Worm (Caenorhabditis elegans) whole organism, L1 larva: Measurements from ENCODE around the gene ets-10.

Experiments
- dpl-1 ChIP-seq, 3 experiments: fragments of 150-350 bp in 2 of 3; sonication (generic microtip) in 1 of 3; optimal IDR thresholded peaks; 2 replicates each; lab custom pipeline; 2014 to 2017; ENCODE audit warnings: missing biosample characterization in 3 of 3, missing genetic modification characterization in 3 of 3, missing genetic modification reagents in 3 of 3
- fos-1 ChIP-seq: fragments of 150-350 bp; optimal IDR thresholded peaks from 2 replicates; lab custom pipeline; 2014; ENCODE audit warnings: missing biosample characterization, missing genetic modification characterization
- irx-1 ChIP-seq: sonication (generic microtip); optimal IDR thresholded peaks from 2 replicates; lab custom pipeline; 2016; ENCODE audit warnings: missing genetic modification characterization, missing compliant biosample characterization
- mab-9 ChIP-seq: fragments of 200-800 bp; sonication (Bioruptor generic); IDR thresholded peaks from 2 replicates; pipeline ENCODE4 v1.3.6; 2022; ENCODE audit warnings: missing genetic modification reagents, missing genetic modification characterization, missing compliant biosample characterization
- mdl-1 ChIP-seq, 2 experiments: fragments of 150-350 bp; optimal IDR thresholded peaks; 2 replicates each; lab custom pipeline; 2014 to 2017; ENCODE audit warnings: missing biosample characterization in 2 of 2, missing genetic modification characterization in 2 of 2, inconsistent platforms in 1 of 2
- nhr-12 ChIP-seq: sonication (generic microtip); optimal IDR thresholded peaks from 2 replicates; lab custom pipeline; 2017; ENCODE audit warnings: missing biosample characterization, missing genetic modification characterization
- nhr-47 ChIP-seq: sonication (generic microtip); optimal IDR thresholded peaks from 2 replicates; lab custom pipeline; 2016; ENCODE audit warnings: mild to moderate bottlenecking, missing genetic modification characterization, moderate library complexity, missing compliant biosample characterization
- pqm-1 ChIP-seq: sonication (generic microtip); optimal IDR thresholded peaks from 3 replicates; lab custom pipeline; 2017; ENCODE audit warnings: missing biosample characterization, missing genetic modification characterization
- zip-4 ChIP-seq: fragments of 200-800 bp; sonication (Bioruptor generic); optimal IDR thresholded peaks from 2 replicates; lab custom pipeline; 2018; ENCODE audit warnings: mild to moderate bottlenecking, missing genetic modification characterization, moderate library complexity, missing compliant biosample characterization

DNA sequence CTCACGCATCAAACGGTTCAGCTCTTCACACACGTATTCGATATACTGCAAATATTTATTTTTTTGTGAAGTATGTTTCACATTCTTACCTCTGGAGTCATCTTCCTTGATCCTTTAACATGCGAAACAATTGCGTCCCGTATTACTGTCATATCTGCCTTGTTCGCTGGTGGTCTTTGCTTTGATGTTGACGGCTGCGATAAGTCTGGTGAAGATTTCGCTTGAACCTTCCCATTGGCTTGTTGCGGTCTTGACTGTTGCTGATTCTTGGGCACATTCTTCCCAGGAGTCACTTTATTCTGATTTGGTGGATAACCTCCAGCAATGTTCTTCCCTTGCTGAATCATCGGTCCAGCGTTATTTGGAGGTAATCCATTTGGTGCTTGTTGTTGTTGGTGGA is 19.2 kb downstream of the ets-10 start:
- TF ChIP-seq dpl-1 (GFP tag; optimal IDR thresholded peaks at IDR 0.05; lab: Kevin White, UChicago): no peak
- TF ChIP-seq mab-9: no peak
- no peak for TF ChIP-seq zip-4 (GFP tag; lab: Kevin White, UChicago)
- TF ChIP-seq irx-1: no peak
- no peak for TF ChIP-seq nhr-47
- TF ChIP-seq nhr-12 (tag; lab: Kevin White, UChicago): no peak
- no peak for TF ChIP-seq fos-1 (tag; lab: Kevin White, UChicago)
- no peak for TF ChIP-seq pqm-1
- TF ChIP-seq mdl-1 (tag; optimal IDR thresholded peaks at IDR 0.05; lab: Kevin White, UChicago): no peak
